Worm (Caenorhabditis elegans): ENCODE measurements around the gene R03G8.3.
A peak's percentile ranks its signal among the peaks of the same experiment; 100 is the strongest.

The R03G8.3 gene

DNA sequence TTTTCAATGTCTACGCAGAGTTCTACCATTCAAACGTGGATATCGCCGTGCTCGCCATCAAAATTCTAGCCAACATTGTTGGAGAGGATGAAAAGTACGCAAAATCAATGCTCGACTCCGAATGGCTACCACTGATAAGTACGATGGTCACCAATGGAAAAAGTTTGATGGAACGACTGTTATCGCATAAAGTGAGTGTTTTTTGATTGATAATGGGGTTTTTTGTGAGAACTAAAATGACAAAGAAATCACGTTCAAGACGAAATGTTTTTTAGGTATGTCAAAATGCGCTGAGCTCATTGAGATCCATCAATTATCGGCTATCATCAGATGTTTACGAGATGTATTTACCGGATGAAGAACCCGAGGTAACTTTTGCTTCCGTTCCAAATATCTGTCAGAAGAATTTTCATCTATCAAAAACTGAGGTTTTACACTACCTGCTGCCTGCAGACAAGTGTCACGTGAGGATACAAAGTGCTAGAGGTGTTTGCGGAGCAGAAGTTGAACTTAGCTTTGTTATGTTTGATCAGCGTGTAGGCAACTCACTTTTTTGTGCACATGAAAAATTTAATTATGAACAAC is 15.5 kb downstream of the R03G8.3 start:
- TF ChIP-seq flt-1 (GFP tag; IDR thresholded peaks at IDR 0.05) (no peak), ztf-29 (GFP tag; IDR thresholded peaks at IDR 0.05) (no peak), T22C8.4 (GFP tag; IDR thresholded peaks at IDR 0.05) (no peak), cog-1 (tag; optimal IDR thresholded peaks at IDR 0.05) (no peak), ref-1 (GFP tag; conservative IDR thresholded peaks at IDR 0.05) (no peak), tab-1 (GFP tag; IDR thresholded peaks at IDR 0.05) (no peak), med-1 (GFP tag; optimal IDR thresholded peaks at IDR 0.05; ENCODE audit: insufficient read depth) (no peak), klf-2 (GFP tag; conservative IDR thresholded peaks at IDR 0.05) (no peak), ztf-23 (GFP tag; IDR thresholded peaks at IDR 0.05) (no peak)

DNA sequence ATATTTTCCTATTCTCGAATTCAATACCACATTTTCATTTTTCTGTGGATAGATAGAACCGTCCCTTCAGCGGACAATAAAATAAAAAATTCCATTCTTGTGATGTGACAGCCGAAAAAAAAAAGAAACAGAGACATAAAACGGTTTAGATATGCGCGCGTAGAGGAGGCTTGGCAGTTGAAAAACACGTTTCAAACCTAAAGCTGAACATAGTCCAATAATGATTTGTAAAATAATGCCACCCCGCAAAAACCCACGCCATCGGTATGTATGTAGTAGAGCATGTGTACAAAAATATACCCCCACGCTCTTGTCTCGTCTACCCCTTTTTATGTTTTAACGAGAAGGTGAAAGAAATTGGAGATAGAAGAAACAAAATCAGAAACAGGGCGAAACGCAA is 17.9 kb downstream of the R03G8.3 start:
- TF ChIP-seq cog-1 (tag; optimal IDR thresholded peaks at IDR 0.05) (no peak), tab-1 (GFP tag; IDR thresholded peaks at IDR 0.05) (no peak), med-1 (GFP tag; optimal IDR thresholded peaks at IDR 0.05; ENCODE audit: insufficient read depth) (no peak), ztf-23 (GFP tag; IDR thresholded peaks at IDR 0.05) (no peak), ref-1 (GFP tag; conservative IDR thresholded peaks at IDR 0.05) (no peak), flt-1 (GFP tag; IDR thresholded peaks at IDR 0.05) (no peak), klf-2 (GFP tag; conservative IDR thresholded peaks at IDR 0.05) (no peak), T22C8.4 (GFP tag; IDR thresholded peaks at IDR 0.05) (no peak), ztf-29 (GFP tag; IDR thresholded peaks at IDR 0.05) (no peak)

DNA sequence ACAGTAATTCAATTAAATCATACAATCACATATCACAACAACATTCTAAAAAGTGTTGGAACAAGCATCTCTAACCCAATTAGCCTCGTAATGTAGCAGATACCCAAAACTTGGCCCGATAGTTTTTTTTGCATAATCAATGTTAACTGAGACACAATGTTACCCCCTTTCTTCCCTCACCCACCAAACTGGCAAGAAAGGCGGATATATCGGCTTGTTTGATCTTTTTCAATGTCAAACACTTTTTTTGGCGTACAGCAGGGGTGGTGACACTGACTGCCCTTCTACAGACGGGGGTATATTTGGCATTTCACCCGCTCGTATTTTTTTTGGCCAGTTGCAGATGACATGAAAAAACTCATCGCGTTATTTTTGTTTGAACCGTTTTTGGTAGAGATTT is 19.2 kb downstream of the R03G8.3 start:
- TF ChIP-seq flt-1 (GFP tag; IDR thresholded peaks at IDR 0.05): no peak
- no peak for TF ChIP-seq tab-1 (GFP tag; IDR thresholded peaks at IDR 0.05)
- no peak for TF ChIP-seq klf-2 (GFP tag; conservative IDR thresholded peaks at IDR 0.05)
- TF ChIP-seq T22C8.4 (GFP tag; IDR thresholded peaks at IDR 0.05): no peak
- no peak for TF ChIP-seq ztf-29 (GFP tag; IDR thresholded peaks at IDR 0.05)
- no peak for TF ChIP-seq ztf-23 (GFP tag; IDR thresholded peaks at IDR 0.05)
- TF ChIP-seq cog-1 (tag; optimal IDR thresholded peaks at IDR 0.05): no peak
- TF ChIP-seq med-1 (GFP tag; optimal IDR thresholded peaks at IDR 0.05; ENCODE audit: insufficient read depth): no peak
- no peak for TF ChIP-seq ref-1 (GFP tag; conservative IDR thresholded peaks at IDR 0.05)

DNA sequence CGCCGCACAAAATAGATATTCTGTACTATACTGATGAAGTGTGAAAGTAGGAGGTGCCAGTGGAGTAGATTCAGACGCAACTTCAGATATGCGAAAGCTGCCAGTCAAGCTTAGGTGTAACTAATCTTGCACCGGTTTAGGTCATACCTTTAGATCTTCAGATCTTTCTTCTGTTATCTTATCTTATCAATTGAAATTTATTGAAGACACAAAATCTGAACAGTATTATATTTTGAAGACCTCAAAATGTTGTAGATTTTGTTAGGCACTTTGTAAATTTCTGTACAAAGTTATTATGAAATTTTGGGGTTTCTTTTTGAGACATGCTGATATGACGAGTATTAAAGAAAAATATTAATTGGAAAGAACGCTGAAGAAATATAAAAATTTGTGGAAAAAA is 21.9 kb downstream of the R03G8.3 start:
- no peak for TF ChIP-seq ztf-23 (GFP tag; IDR thresholded peaks at IDR 0.05)
- TF ChIP-seq med-1 (GFP tag; optimal IDR thresholded peaks at IDR 0.05; ENCODE audit: insufficient read depth): no peak
- TF ChIP-seq klf-2 (GFP tag; conservative IDR thresholded peaks at IDR 0.05): no peak
- TF ChIP-seq tab-1 (GFP tag; IDR thresholded peaks at IDR 0.05): no peak
- TF ChIP-seq ztf-29 (GFP tag; IDR thresholded peaks at IDR 0.05): no peak
- no peak for TF ChIP-seq T22C8.4 (GFP tag; IDR thresholded peaks at IDR 0.05)
- TF ChIP-seq flt-1 (GFP tag; IDR thresholded peaks at IDR 0.05): no peak
- no peak for TF ChIP-seq cog-1 (tag; optimal IDR thresholded peaks at IDR 0.05)
- no peak for TF ChIP-seq ref-1 (GFP tag; conservative IDR thresholded peaks at IDR 0.05)

DNA sequence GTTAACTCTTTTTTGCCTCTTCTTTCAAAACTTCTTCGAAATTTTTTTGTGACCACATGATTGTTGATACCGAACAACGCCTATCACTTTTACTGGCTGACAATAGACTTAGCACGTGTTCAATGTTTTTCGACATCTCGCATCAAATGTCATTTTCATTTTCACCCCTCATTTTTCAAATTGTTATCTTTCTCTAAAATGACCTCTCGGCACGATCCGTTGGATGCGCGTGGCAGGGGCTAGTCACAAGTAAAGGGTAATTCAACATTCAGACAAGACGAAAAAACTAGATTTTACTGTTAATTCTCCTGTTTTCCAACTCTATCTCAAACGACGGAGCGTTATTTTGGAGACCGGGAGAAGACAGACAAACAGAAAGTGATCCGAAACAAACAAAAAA is 22.7 kb downstream of the R03G8.3 start, which contains the start of gene F17H10.2:
Gene F17H10.2, plus strand, starts transcription at position 316 of the 400 bp plus-strand sequence.
- no peak for TF ChIP-seq klf-2 (GFP tag; conservative IDR thresholded peaks at IDR 0.05)
- no peak for TF ChIP-seq ztf-23 (GFP tag; IDR thresholded peaks at IDR 0.05)
- TF ChIP-seq tab-1 (GFP tag; IDR thresholded peaks at IDR 0.05): no peak
- no peak for TF ChIP-seq med-1 (GFP tag; optimal IDR thresholded peaks at IDR 0.05; ENCODE audit: insufficient read depth)
- no peak for TF ChIP-seq cog-1 (tag; optimal IDR thresholded peaks at IDR 0.05)
- no peak for TF ChIP-seq ref-1 (GFP tag; conservative IDR thresholded peaks at IDR 0.05)
- no peak for TF ChIP-seq ztf-29 (GFP tag; IDR thresholded peaks at IDR 0.05)
- no peak for TF ChIP-seq T22C8.4 (GFP tag; IDR thresholded peaks at IDR 0.05)
- no peak for TF ChIP-seq flt-1 (GFP tag; IDR thresholded peaks at IDR 0.05)

DNA sequence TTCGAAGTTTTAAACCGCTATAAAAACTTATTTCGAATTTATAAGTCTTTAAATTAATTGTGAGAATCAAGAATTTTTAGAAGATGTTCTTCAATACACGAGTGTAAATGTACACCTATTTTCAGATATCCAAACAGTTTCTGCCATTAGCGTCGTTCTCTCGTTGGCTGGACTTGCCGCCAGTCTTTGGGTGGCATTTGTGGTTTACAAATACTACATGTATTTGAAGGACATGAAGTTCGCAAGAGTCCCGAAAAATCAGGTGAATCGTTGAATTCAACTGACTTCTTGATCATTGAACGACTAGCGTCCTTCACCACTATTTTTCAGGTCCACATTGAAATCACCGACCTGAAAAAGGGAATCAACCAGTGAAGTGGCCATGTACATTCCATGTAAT is 24.9 kb downstream of the R03G8.3 start:
- TF ChIP-seq ref-1 (GFP tag; conservative IDR thresholded peaks at IDR 0.05): no peak
- no peak for TF ChIP-seq ztf-23 (GFP tag; IDR thresholded peaks at IDR 0.05)
- TF ChIP-seq klf-2 (GFP tag; conservative IDR thresholded peaks at IDR 0.05): no peak
- TF ChIP-seq flt-1 (GFP tag; IDR thresholded peaks at IDR 0.05): no peak
- no peak for TF ChIP-seq med-1 (GFP tag; optimal IDR thresholded peaks at IDR 0.05; ENCODE audit: insufficient read depth)
- TF ChIP-seq T22C8.4 (GFP tag; IDR thresholded peaks at IDR 0.05): no peak
- no peak for TF ChIP-seq cog-1 (tag; optimal IDR thresholded peaks at IDR 0.05)

DNA sequence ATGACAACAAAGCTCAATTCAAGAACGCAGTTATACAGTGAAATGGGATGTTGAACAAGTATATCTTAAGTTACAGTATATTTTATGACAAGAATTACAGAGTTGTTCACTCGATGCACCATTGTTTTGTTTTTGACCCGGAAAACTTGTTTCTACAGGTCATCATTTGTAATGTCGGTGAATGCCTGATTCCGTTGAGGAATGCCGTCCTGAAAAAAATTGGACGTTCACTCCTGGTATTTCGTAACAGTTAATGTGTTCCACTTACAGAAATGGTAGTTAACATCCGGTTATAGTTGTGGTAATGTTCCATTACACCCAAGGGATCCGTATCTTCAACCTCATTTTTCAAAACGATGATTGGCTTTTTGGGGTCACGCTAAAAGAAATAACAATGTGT is 25.6 kb downstream of the R03G8.3 start:
- TF ChIP-seq ztf-29 (GFP tag; IDR thresholded peaks at IDR 0.05) (no peak), ztf-23 (GFP tag; IDR thresholded peaks at IDR 0.05) (no peak), tab-1 (GFP tag; IDR thresholded peaks at IDR 0.05) (no peak), med-1 (GFP tag; optimal IDR thresholded peaks at IDR 0.05; ENCODE audit: insufficient read depth) (no peak), flt-1 (GFP tag; IDR thresholded peaks at IDR 0.05) (no peak), cog-1 (tag; optimal IDR thresholded peaks at IDR 0.05) (no peak), klf-2 (GFP tag; conservative IDR thresholded peaks at IDR 0.05) (no peak), ref-1 (GFP tag; conservative IDR thresholded peaks at IDR 0.05) (no peak), T22C8.4 (GFP tag; IDR thresholded peaks at IDR 0.05) (no peak)

DNA sequence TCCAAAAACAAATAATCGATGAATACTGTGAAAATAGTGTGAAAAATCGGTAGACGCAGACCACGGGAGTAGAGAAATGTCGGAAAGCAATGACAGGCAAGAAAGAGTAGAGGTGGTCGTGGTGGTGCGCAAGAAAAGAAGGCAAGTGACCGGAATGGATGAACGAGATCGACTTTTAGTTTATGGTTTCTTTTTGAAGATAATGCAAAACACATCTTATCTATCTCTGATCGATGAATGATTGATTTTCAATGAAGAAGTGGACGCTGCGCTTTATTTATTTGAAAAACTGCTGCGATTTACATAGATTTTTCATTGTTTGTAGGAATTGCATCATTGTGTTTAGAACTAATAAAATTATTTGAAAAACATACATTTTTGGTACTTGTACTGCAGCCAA is 29.1 kb downstream of the R03G8.3 start:
- TF ChIP-seq T22C8.4 (GFP tag; IDR thresholded peaks at IDR 0.05) (peak; percentile 42; the same call in 1 of the 2 replicates), med-1 (GFP tag; optimal IDR thresholded peaks at IDR 0.05; ENCODE audit: insufficient read depth) (no peak)

DNA sequence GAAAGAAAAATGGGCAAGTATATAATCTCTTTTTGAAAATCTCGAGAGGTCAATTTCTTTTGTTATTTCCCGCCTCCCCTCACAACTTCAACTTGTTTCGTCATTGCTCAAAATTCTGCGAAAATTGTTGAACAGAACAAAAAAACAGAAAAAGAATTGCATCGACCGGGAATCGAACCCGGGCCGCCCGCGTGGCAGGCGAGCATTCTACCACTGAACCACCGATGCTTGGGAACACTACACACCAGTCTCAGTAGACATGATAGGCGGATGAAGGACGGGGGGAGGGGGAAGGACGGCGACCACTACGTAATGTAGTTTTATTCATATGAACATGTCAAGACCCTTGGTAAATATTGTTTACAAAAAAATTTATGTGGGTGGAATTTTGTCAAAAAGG is 30.3 kb downstream of the R03G8.3 start:
- TF ChIP-seq ztf-23 (GFP tag; IDR thresholded peaks at IDR 0.05) (peak; percentile 96), ref-1 (GFP tag; conservative IDR thresholded peaks at IDR 0.05) (peak; percentile 97), med-1 (GFP tag; optimal IDR thresholded peaks at IDR 0.05; ENCODE audit: insufficient read depth) (peak; percentile 75), flt-1 (GFP tag; IDR thresholded peaks at IDR 0.05) (peak; percentile 99), T22C8.4 (GFP tag; IDR thresholded peaks at IDR 0.05) (peak; percentile 97), tab-1 (GFP tag; IDR thresholded peaks at IDR 0.05) (peak; percentile 99), cog-1 (tag; optimal IDR thresholded peaks at IDR 0.05) (peak; percentile 56), klf-2 (GFP tag; conservative IDR thresholded peaks at IDR 0.05) (peak; percentile 97), ztf-29 (GFP tag; IDR thresholded peaks at IDR 0.05) (peak; percentile 94)

DNA sequence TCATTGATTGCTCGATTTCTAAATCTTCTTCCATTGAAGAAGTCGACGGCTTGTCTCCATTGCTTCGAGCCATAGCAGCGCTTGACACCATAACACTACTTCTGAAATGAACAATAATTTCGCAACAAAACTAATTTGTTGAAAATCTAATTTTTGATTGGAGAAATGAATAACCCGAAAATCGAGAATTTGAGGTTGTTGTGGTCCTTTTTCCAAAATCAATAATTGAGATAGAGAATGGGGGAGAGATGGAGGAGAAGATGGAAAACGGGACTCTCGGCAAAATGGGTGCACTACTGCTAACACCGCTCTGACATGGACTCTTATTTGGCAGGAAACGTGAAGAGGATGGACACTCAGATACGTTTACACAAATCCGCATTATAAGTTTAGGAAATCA is 31.4 kb downstream of the R03G8.3 start, which contains the start of gene snx-17:
Gene snx-17, minus strand, starts transcription at position 101 of the 400 bp plus-strand sequence.
- TF ChIP-seq tab-1 (GFP tag; IDR thresholded peaks at IDR 0.05) (no peak), ztf-23 (GFP tag; IDR thresholded peaks at IDR 0.05) (no peak), med-1 (GFP tag; optimal IDR thresholded peaks at IDR 0.05; ENCODE audit: insufficient read depth) (no peak), T22C8.4 (GFP tag; IDR thresholded peaks at IDR 0.05) (no peak), ztf-29 (GFP tag; IDR thresholded peaks at IDR 0.05) (no peak), cog-1 (tag; optimal IDR thresholded peaks at IDR 0.05) (no peak)

Measured in whole organism, midembryonic.